Fruit fly (Drosophila melanogaster) Kc167 (cell line): ENCODE results near the gene CG32192.

Source experiments
- Myc ChIP-seq: fragments of >200 bp; optimal IDR thresholded peaks from 2 replicates; lab custom pipeline; 2017; ENCODE audit warnings: missing external identifiers
- Sin3A ChIP-seq: fragments of >200 bp; optimal IDR thresholded peaks from 2 replicates; lab custom pipeline; 2018; ENCODE audit warnings: missing external identifiers
- h ChIP-seq: fragments of >200 bp; optimal IDR thresholded peaks from 3 replicates; lab custom pipeline; 2018; ENCODE audit warnings: missing external identifiers
- insv ChIP-seq: fragments of >200 bp; optimal IDR thresholded peaks from 3 replicates; lab custom pipeline; 2018; ENCODE audit warnings: missing external identifiers
- psq ChIP-seq: fragments of >200 bp; optimal IDR thresholded peaks from 2 replicates; lab custom pipeline; 2017; ENCODE audit warnings: missing external identifiers
- ttk ChIP-seq: sonication (Bioruptor generic); optimal IDR thresholded peaks from 2 replicates; lab custom pipeline; 2017; ENCODE audit warnings: missing external identifiers

The CG32192 gene

dm6 chr3L:18017653-18018052 is 22.5 kb upstream of the CG32192 start:
- TF ChIP-seq psq (lab: Kevin White, UChicago) (no peak), Myc (lab: Kevin White, UChicago) (no peak), ttk (lab: Kevin White, UChicago) (no peak), h (no peak), Sin3A (lab: Kevin White, UChicago) (no peak), insv (lab: Kevin White, UChicago) (no peak)

- no peak for TF ChIP-seq psq (lab: Kevin White, UChicago)
- no peak for TF ChIP-seq ttk (lab: Kevin White, UChicago)
- TF ChIP-seq insv (lab: Kevin White, UChicago), result no peak
- no peak for TF ChIP-seq Sin3A (lab: Kevin White, UChicago)
- no peak for TF ChIP-seq Myc (lab: Kevin White, UChicago)
- TF ChIP-seq h, result no peak
Measured at dm6 chr3L:18018553-18018952, 21.6 kb upstream of the CG32192 start.

DNA sequence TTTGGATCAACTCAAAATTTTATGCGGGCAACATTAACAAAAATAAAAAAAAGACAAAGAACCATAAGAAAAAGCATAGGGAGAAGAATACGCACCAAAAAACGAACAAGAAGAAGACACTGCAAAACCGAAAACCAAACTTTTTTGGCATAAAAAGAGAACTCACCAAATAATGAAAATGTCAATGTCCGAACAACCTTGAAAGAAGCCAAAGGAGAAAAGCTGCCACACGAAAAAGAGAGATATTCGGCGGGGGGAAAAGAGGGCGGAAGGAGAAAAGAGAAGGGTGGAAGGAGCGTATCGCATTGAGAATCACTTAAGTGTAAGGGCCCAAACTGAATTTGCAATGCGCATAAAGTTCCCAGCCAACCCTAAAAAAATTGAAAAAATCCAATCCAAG is 21.1 kb upstream of the CG32192 start:
- no peak for TF ChIP-seq psq (lab: Kevin White, UChicago)
- TF ChIP-seq Sin3A (lab: Kevin White, UChicago), result no peak
- TF ChIP-seq Myc (lab: Kevin White, UChicago), result no peak
- no peak for TF ChIP-seq h
- no peak for TF ChIP-seq insv (lab: Kevin White, UChicago)
- TF ChIP-seq ttk (lab: Kevin White, UChicago), result no peak

- no peak for TF ChIP-seq ttk (lab: Kevin White, UChicago)
- TF ChIP-seq Myc (lab: Kevin White, UChicago), result no peak
- TF ChIP-seq Sin3A (lab: Kevin White, UChicago), result no peak
- peak; percentile 88 for TF ChIP-seq h
- TF ChIP-seq insv (lab: Kevin White, UChicago), result no peak
- TF ChIP-seq psq (lab: Kevin White, UChicago), result no peak
Measured at dm6 chr3L:18019645-18020509, 20.2 kb upstream of the CG32192 start.

- TF ChIP-seq Myc (lab: Kevin White, UChicago), result no peak
- TF ChIP-seq psq (lab: Kevin White, UChicago), result no peak
- no peak for TF ChIP-seq insv (lab: Kevin White, UChicago)
- no peak for TF ChIP-seq h
- TF ChIP-seq ttk (lab: Kevin White, UChicago), result no peak
- no peak for TF ChIP-seq Sin3A (lab: Kevin White, UChicago)
Measured at dm6 chr3L:18020944-18021343, 19.2 kb upstream of the CG32192 start.

DNA sequence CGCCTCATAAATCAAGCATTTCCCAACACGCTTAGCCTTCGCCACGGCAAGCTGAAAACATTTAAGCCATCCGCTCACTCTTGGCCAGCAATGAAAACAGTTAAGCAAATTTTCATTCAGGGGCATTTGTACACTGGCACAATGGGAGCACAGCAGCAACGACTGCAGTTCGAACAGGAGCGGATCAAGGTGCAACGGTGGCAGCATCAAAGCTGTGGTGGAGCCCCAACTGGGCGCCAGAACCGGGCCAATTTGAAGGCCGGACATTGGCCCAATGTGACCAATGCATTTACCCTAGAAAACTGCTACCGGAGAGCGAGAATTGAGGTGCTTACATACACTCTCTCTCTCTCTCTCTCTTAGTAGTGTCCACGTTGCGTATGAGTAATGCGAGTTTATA is 18.2 kb upstream of the CG32192 start:
- TF ChIP-seq Myc (lab: Kevin White, UChicago) (no peak), insv (lab: Kevin White, UChicago) (no peak), Sin3A (lab: Kevin White, UChicago) (no peak), psq (lab: Kevin White, UChicago) (no peak), ttk (lab: Kevin White, UChicago) (no peak), h (no peak)

DNA sequence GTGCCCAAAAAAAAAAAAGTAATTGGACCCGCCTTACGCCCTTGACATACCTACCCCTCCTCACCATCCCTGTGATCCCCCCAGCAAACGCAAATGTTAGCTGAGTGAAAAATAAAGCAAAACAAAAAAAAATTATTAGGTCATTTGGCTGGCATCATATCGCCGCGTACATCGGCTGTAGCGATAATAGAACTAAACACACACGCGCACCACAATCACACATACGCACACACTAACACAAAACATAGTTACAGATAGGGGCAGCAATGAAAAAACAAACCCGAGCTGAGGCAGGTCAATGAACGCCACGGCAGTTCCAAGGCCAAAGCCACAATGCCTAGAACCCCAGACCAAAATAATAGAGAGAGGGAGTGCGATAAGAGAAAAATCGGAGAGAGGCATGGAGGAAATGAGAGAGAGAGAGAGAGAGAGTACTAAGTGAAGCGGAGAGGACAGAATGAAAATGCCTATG is 17.6 kb upstream of the CG32192 start:
- TF ChIP-seq insv (lab: Kevin White, UChicago), result no peak
- TF ChIP-seq Sin3A (lab: Kevin White, UChicago), result no peak
- TF ChIP-seq psq (lab: Kevin White, UChicago), result no peak
- no peak for TF ChIP-seq Myc (lab: Kevin White, UChicago)
- TF ChIP-seq h, result no peak
- no peak for TF ChIP-seq ttk (lab: Kevin White, UChicago)

- TF ChIP-seq insv (lab: Kevin White, UChicago) (no peak), Myc (lab: Kevin White, UChicago) (no peak), Sin3A (lab: Kevin White, UChicago) (no peak), psq (lab: Kevin White, UChicago) (no peak), ttk (lab: Kevin White, UChicago) (no peak), h (no peak)
Measured at dm6 chr3L:18023622-18024021, 16.5 kb upstream of the CG32192 start.

DNA sequence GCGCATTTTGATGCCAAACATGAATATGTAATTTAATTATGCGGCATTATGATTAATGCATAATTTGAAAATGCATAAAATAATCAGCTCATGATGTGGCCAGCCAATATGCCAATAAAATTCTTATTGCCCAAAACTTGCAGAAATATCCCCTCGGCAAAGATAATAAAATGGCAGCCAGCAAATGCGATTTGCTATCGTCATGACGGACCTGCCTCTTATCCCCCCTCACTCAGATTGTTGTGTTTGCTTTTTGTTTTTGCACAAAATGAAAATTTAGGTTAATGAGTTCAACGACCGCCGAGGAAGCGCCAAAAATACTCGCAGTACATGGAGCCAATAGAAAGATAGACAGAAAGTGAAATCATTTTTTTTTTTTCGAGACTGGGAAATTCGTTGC is 15.5 kb upstream of the CG32192 start:
- TF ChIP-seq ttk (lab: Kevin White, UChicago) (no peak), psq (lab: Kevin White, UChicago) (no peak), Sin3A (lab: Kevin White, UChicago) (no peak)

DNA sequence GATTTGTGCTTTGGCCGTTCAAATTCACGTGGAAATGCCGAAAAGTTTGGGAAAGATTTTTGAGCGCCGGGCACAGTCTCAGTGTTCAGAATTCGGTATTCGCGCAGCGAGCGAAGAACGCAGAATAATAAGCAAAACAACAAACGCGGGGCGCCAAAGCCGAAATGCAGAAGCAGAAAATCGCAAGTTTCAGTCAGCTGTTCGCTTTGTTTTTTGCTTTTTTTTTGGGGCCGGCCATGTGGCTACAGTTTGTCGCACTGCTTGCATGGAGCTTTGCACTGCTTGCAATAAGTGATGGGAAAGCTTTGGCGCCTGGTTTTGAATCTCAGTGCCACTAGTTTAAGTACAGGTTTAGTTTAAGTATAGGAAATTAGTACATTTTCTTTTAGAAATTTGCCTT is 14.2 kb upstream of the CG32192 start:
- TF ChIP-seq Myc (lab: Kevin White, UChicago) (no peak), Sin3A (lab: Kevin White, UChicago) (no peak)

dm6 chr3L:18029546-18030300 is 10.4 kb upstream of the CG32192 start:
- TF ChIP-seq Sin3A (lab: Kevin White, UChicago) (no peak), insv (lab: Kevin White, UChicago) (no peak), psq (lab: Kevin White, UChicago) (no peak), Myc (lab: Kevin White, UChicago) (no peak), ttk (lab: Kevin White, UChicago) (no peak), h (no peak)
